Worm (Caenorhabditis elegans) whole organism, young adult: ENCODE data around the gene B0334.20.
A peak's percentile ranks its signal among the peaks of the same experiment; 100 is the strongest.

ENCODE experiments used
- F22D6.2 ChIP-seq: sonication (generic microtip); optimal IDR thresholded peaks from 2 replicates; lab custom pipeline; 2016; ENCODE audit warnings: mild to moderate bottlenecking, missing genetic modification characterization, missing compliant biosample characterization
- F23B12.7 ChIP-seq: sonication (generic microtip); optimal IDR thresholded peaks from 2 replicates; lab custom pipeline; 2017; ENCODE audit warnings: missing genetic modification characterization, mild to moderate bottlenecking, missing compliant biosample characterization, antibody characterized with exemption, moderate library complexity; ENCODE audit not compliant: insufficient read depth
- F49E8.2 ChIP-seq: sonication (generic microtip); optimal IDR thresholded peaks from 3 replicates; lab custom pipeline; 2017; ENCODE audit warnings: missing genetic modification characterization, mild to moderate bottlenecking, missing compliant biosample characterization, antibody characterized with exemption, moderate library complexity; ENCODE audit not compliant: insufficient read depth
- F57C9.4 ChIP-seq: sonication (generic microtip); optimal IDR thresholded peaks from 2 replicates; lab custom pipeline; 2017; ENCODE audit warnings: mild to moderate bottlenecking, missing genetic modification characterization, missing compliant biosample characterization
- K12H6.12 ChIP-seq: fragments of 200-800 bp; sonication (Bioruptor generic); optimal IDR thresholded peaks from 2 replicates; lab custom pipeline; 2018; ENCODE audit warnings: mild to moderate bottlenecking, missing genetic modification characterization, missing compliant biosample characterization
- Y53F4B.3 ChIP-seq: fragments of 200-800 bp; sonication (Bioruptor generic); IDR thresholded peaks from 2 replicates; pipeline ENCODE4 v1.3.6; 2022; ENCODE audit warnings: missing genetic modification reagents, missing genetic modification characterization, missing compliant biosample characterization
- Y53G8AR.9 ChIP-seq: fragments of 200-800 bp; sonication (Bioruptor generic); conservative IDR thresholded peaks from 2 replicates; pipeline ENCODE4 v1.3.6; 2022; ENCODE audit warnings: missing genetic modification reagents, missing genetic modification characterization, missing compliant biosample characterization
- Y67H2A.10 ChIP-seq: fragments of 200-800 bp; sonication (Bioruptor generic); conservative IDR thresholded peaks from 2 replicates; pipeline ENCODE4 v1.3.6; 2022; ENCODE audit warnings: missing genetic modification reagents, missing genetic modification characterization, missing compliant biosample characterization
- ZK185.1 ChIP-seq: sonication (generic microtip); optimal IDR thresholded peaks from 2 replicates; lab custom pipeline; 2016; ENCODE audit warnings: mild to moderate bottlenecking, missing genetic modification characterization, missing compliant biosample characterization; ENCODE audit not compliant: poor library complexity, severe bottlenecking
- akir-1 ChIP-seq: fragments of 200-800 bp; sonication (Bioruptor generic); optimal IDR thresholded peaks from 2 replicates; lab custom pipeline; 2018; ENCODE audit warnings: mild to moderate bottlenecking, missing genetic modification characterization, moderate library complexity, missing compliant biosample characterization
- attf-3 ChIP-seq: fragments of 200-800 bp; sonication (Bioruptor generic); conservative IDR thresholded peaks from 2 replicates; pipeline ENCODE4 v1.3.6; 2022; ENCODE audit warnings: missing genetic modification reagents, missing genetic modification characterization, missing compliant biosample characterization
- bed-2 ChIP-seq: fragments of 200-800 bp; sonication (Bioruptor generic); IDR thresholded peaks from 2 replicates; pipeline ENCODE4 v1.3.6; 2022; ENCODE audit warnings: missing genetic modification reagents, missing genetic modification characterization, missing compliant biosample characterization
- cebp-1 ChIP-seq, 2 experiments: fragments of 200-800 bp in 1 of 2; sonication (Bioruptor generic) in 1 of 2; sonication (generic microtip) in 1 of 2; IDR thresholded peaks in 1 of 2; optimal IDR thresholded peaks in 1 of 2; 2 replicates each; pipeline versions ENCODE4 v1.3.6 to Lab custom; 2017 to 2022; ENCODE audit warnings: missing compliant biosample characterization in 2 of 2, missing genetic modification characterization in 2 of 2, mild to moderate bottlenecking in 1 of 2, missing genetic modification reagents in 1 of 2, moderate library complexity in 1 of 2
- ceh-100 ChIP-seq: fragments of 200-800 bp; sonication (Bioruptor generic); IDR thresholded peaks from 2 replicates; pipeline ENCODE4 v1.3.6; 2022; ENCODE audit warnings: missing genetic modification reagents, missing genetic modification characterization, missing compliant biosample characterization
- ceh-58 ChIP-seq: fragments of 200-800 bp; sonication (Bioruptor generic); IDR thresholded peaks from 2 replicates; pipeline ENCODE4 v1.3.6; 2022; ENCODE audit warnings: missing genetic modification characterization, missing compliant biosample characterization
- dpff-1 ChIP-seq: sonication (generic microtip); optimal IDR thresholded peaks from 2 replicates; lab custom pipeline; 2017; ENCODE audit warnings: mild to moderate bottlenecking, missing genetic modification characterization, missing compliant biosample characterization
- egl-44 ChIP-seq: fragments of 200-800 bp; sonication (Bioruptor generic); IDR thresholded peaks from 2 replicates; pipeline ENCODE4 v1.3.6; 2022; ENCODE audit warnings: missing genetic modification reagents, missing genetic modification characterization, missing compliant biosample characterization
- egrh-3 ChIP-seq: fragments of 200-800 bp; sonication (Bioruptor generic); IDR thresholded peaks from 2 replicates; pipeline ENCODE4 v1.3.6; 2022; ENCODE audit warnings: missing genetic modification reagents, missing genetic modification characterization, missing compliant biosample characterization
- fkh-3 ChIP-seq: sonication (generic microtip); optimal IDR thresholded peaks from 2 replicates; lab custom pipeline; 2016; ENCODE audit warnings: mild to moderate bottlenecking, missing genetic modification characterization, missing compliant biosample characterization
- gei-17 ChIP-seq: fragments of 200-800 bp; sonication (Bioruptor generic); optimal IDR thresholded peaks from 2 replicates; lab custom pipeline; 2018; ENCODE audit warnings: mild to moderate bottlenecking, missing genetic modification characterization, missing compliant biosample characterization
- hmg-1.2 ChIP-seq: fragments of 200-800 bp; sonication (Bioruptor generic); IDR thresholded peaks from 2 replicates; pipeline ENCODE4 v1.3.6; 2022; ENCODE audit warnings: missing genetic modification reagents, missing genetic modification characterization, missing compliant biosample characterization
- hrde-1 ChIP-seq: sonication (generic microtip); optimal IDR thresholded peaks from 2 replicates; lab custom pipeline; 2016; ENCODE audit warnings: missing genetic modification characterization, mild to moderate bottlenecking, missing compliant biosample characterization, moderate library complexity, missing genotype, missing genetic modification reagents, borderline replicate concordance
- hsf-1 ChIP-seq: fragments of 200-800 bp; sonication (Bioruptor generic); IDR thresholded peaks from 2 replicates; pipeline ENCODE4 v1.3.6; 2022; ENCODE audit warnings: missing genetic modification reagents, missing genetic modification characterization, missing compliant biosample characterization
- let-607 ChIP-seq, 2 experiments: fragments of 200-800 bp in 1 of 2; sonication (Bioruptor generic) in 1 of 2; sonication (generic microtip) in 1 of 2; optimal IDR thresholded peaks; 2 replicates each; lab custom pipeline; 2016 to 2018; ENCODE audit warnings: mild to moderate bottlenecking in 2 of 2, missing compliant biosample characterization in 2 of 2, missing genetic modification characterization in 2 of 2, moderate library complexity in 2 of 2, missing genotype in 1 of 2
- lin-35 ChIP-seq, 3 experiments: fragments of 150-350 bp in 2 of 3; sonication (generic microtip) in 1 of 3; optimal IDR thresholded peaks; 2 replicates each; lab custom pipeline; 2014 to 2018; ENCODE audit warnings: missing biosample characterization in 3 of 3, missing genetic modification characterization in 3 of 3, missing genetic modification reagents in 3 of 3
- lsl-1 ChIP-seq: fragments of 200-800 bp; sonication (Bioruptor generic); optimal IDR thresholded peaks from 2 replicates; lab custom pipeline; 2018; ENCODE audit warnings: mild to moderate bottlenecking, missing genetic modification characterization, moderate library complexity, missing compliant biosample characterization
- lsy-27 ChIP-seq: sonication (generic microtip); optimal IDR thresholded peaks from 2 replicates; lab custom pipeline; 2017; ENCODE audit warnings: missing genetic modification characterization, mild to moderate bottlenecking, missing compliant biosample characterization, antibody characterized with exemption, missing genotype, borderline replicate concordance; ENCODE audit not compliant: insufficient read depth
- madf-10 ChIP-seq: sonication (generic microtip); optimal IDR thresholded peaks from 2 replicates; lab custom pipeline; 2016; ENCODE audit warnings: mild to moderate bottlenecking, missing genetic modification characterization, missing compliant biosample characterization
- madf-6 ChIP-seq: fragments of 200-800 bp; sonication (Bioruptor generic); IDR thresholded peaks from 2 replicates; pipeline ENCODE4 v1.3.6; 2022; ENCODE audit warnings: missing genetic modification reagents, missing genetic modification characterization, missing compliant biosample characterization
- nhr-179 ChIP-seq: sonication (generic microtip); optimal IDR thresholded peaks from 2 replicates; lab custom pipeline; 2016; ENCODE audit warnings: mild to moderate bottlenecking, missing genetic modification characterization, missing compliant biosample characterization
- nhr-90 ChIP-seq: sonication (generic microtip); optimal IDR thresholded peaks from 2 replicates; lab custom pipeline; 2016; ENCODE audit warnings: missing genotype, mild to moderate bottlenecking, missing genetic modification characterization, missing compliant biosample characterization
- snpc-4 ChIP-seq, 5 experiments: fragments of 150-350 bp in 1 of 5; sonication (generic microtip) in 4 of 5; optimal IDR thresholded peaks; 2 replicates each; lab custom pipeline; 2014 to 2018; ENCODE audit warnings: missing genetic modification characterization in 5 of 5, missing biosample characterization in 3 of 5, antibody characterized with exemption in 2 of 5, mild to moderate bottlenecking in 2 of 5, missing compliant biosample characterization in 2 of 5, missing genotype in 2 of 5, moderate library complexity in 2 of 5, missing genetic modification reagents in 1 of 5
- somi-1 ChIP-seq: fragments of 200-800 bp; sonication (Bioruptor generic); optimal IDR thresholded peaks from 2 replicates; lab custom pipeline; 2018; ENCODE audit warnings: mild to moderate bottlenecking, missing genetic modification characterization, missing compliant biosample characterization
- tlf-1 ChIP-seq: fragments of 200-800 bp; sonication (Bioruptor generic); optimal IDR thresholded peaks from 2 replicates; lab custom pipeline; 2018; ENCODE audit warnings: mild to moderate bottlenecking, missing genetic modification characterization, missing compliant biosample characterization
- zfh-2 ChIP-seq: fragments of 200-800 bp; sonication (Bioruptor generic); conservative IDR thresholded peaks from 2 replicates; pipeline ENCODE4 v1.3.6; 2022; ENCODE audit warnings: missing genetic modification reagents, missing genetic modification characterization, missing compliant biosample characterization
- ztf-25 ChIP-seq: fragments of 200-800 bp; sonication (Bioruptor generic); IDR thresholded peaks from 2 replicates; pipeline ENCODE4 v1.3.6; 2022; ENCODE audit warnings: missing genetic modification reagents, missing genetic modification characterization, missing compliant biosample characterization
- ztf-6 ChIP-seq: fragments of 200-800 bp; sonication (Bioruptor generic); IDR thresholded peaks from 2 replicates; pipeline ENCODE4 v1.3.6; 2022; ENCODE audit warnings: missing genetic modification reagents, missing genetic modification characterization, missing compliant biosample characterization

Gene B0334.20

DNA sequence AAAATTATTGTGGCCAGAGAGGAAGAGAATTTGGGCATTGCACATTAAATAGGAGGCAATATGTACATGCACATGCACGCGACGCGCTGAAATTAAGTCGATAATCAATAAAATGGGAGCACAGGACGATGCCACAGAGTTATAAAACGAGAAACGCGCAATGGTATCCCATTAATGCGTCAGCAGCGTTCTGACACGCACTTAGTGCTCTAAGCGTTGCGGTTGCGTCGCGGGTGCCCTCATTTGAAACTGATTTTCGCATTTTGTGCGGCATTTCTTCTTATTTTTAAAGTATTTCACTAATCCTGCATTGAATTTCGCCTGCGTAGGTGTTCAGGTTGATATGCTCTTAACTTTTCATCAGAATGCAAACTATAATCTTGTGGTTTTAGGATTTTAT is 47.2 kb downstream of the B0334.20 start, which contains the start of gene rsp-1 (continued):
- TF ChIP-seq madf-6 (GFP tag; lab: Robert Waterston, UW) (peak; percentile 84), Y53F4B.3 (GFP tag; lab: Robert Waterston, UW) (no peak), F22D6.2 (tag; lab: Kevin White, UChicago) (peak; percentile 27), nhr-90 (peak; percentile 23), hsf-1 (GFP tag; lab: Robert Waterston, UW) (peak; percentile 12; the same call in 1 of the 2 replicates), egl-44 (GFP tag; lab: Robert Waterston, UW) (0 out of 2 replicates have a peak, but pooled peaks have one; percentile 29), dpff-1 (tag; lab: Kevin White, UChicago) (no peak), Y67H2A.10 (GFP tag; lab: Robert Waterston, UW) (peak; percentile 81)

DNA sequence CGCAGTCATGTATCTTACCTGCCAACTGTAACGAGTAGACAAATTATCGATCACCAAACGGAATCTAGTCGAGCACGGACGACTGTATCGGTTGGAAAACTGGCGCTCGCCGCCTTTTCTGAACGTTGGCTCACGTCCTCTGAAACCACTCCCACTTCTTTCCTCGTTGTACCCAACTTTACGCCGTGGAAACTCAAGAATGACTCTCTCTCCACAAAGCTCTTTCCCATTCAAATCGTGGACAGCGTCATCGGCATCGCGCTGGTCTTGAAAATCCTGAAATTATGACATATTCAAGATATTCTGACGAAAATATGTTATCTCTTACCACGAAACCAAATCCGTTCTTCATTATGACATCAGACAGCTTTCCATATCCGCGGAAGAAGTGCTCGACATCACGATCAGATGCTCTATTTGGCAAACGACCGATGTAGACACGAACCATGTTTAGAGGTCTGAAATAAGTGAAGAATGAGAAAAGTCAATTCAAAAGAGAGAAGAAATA is 47.7 kb downstream of the B0334.20 start, which contains the start of gene rsp-2:
TSS of gene rsp-2 (minus strand) at position 458 of the 508 bp plus-strand sequence.
- TF ChIP-seq madf-10 (tag; lab: Kevin White, UChicago), result no peak
- TF ChIP-seq ZK185.1, result no peak
- no peak for TF ChIP-seq bed-2 (GFP tag; lab: Robert Waterston, UW)
- no peak for TF ChIP-seq ceh-58
- TF ChIP-seq F57C9.4 (tag; lab: Kevin White, UChicago), result no peak
- TF ChIP-seq attf-3 (GFP tag; lab: Robert Waterston, UW), result no peak
- TF ChIP-seq akir-1, result no peak
- no peak for TF ChIP-seq F23B12.7 (tag; lab: Kevin White, UChicago)
- TF ChIP-seq F49E8.2 (tag; lab: Kevin White, UChicago), result no peak
- no peak for TF ChIP-seq lsy-27 (tag; lab: Kevin White, UChicago)
- no peak for TF ChIP-seq snpc-4 (GFP tag; optimal IDR thresholded peaks at IDR 0.05; lab: Kevin White, UChicago)
- no peak for TF ChIP-seq snpc-4 (tag; optimal IDR thresholded peaks at IDR 0.05; lab: Kevin White, UChicago)
- no peak for TF ChIP-seq K12H6.12
- TF ChIP-seq gei-17 (GFP tag; lab: Kevin White, UChicago), result no peak
- no peak for TF ChIP-seq lsl-1 (GFP tag; lab: Kevin White, UChicago)
- TF ChIP-seq ztf-6 (GFP tag; lab: Robert Waterston, UW), result no peak
- TF ChIP-seq Y53G8AR.9 (GFP tag; lab: Robert Waterston, UW), result no peak
- no peak for TF ChIP-seq hmg-1.2 (GFP tag; lab: Robert Waterston, UW)
- TF ChIP-seq nhr-179 (tag; lab: Kevin White, UChicago), result no peak
- TF ChIP-seq ztf-25 (GFP tag; lab: Robert Waterston, UW), result no peak
- TF ChIP-seq, all 124 proteins: peak for 0

DNA sequence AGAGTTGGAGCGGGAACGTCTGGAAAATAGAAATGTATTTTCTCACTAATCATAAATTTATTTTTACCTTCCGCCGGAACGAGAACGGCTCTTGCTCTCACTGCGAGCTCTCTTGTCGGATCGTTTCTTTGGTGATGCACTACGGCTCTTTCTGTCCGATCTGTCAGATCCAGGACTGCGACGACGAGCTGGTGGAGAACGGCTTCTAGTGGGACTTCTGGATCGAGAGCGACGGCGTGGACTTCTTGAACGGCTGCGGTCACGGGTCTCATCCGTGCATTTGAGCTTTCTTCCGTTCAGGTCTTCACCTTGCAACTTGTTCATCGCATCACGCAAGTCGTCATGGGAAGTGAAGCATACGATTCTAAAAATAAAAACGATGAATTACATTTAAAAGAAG is 48.5 kb downstream of the B0334.20 start:
- TF ChIP-seq fkh-3 (tag; lab: Kevin White, UChicago) (peak; percentile 2), somi-1 (GFP tag; lab: Kevin White, UChicago) (no peak), zfh-2 (GFP tag; lab: Robert Waterston, UW) (peak; percentile 78), egrh-3 (GFP tag; lab: Robert Waterston, UW) (peak; percentile 28; the same call in 1 of the 2 replicates)

DNA sequence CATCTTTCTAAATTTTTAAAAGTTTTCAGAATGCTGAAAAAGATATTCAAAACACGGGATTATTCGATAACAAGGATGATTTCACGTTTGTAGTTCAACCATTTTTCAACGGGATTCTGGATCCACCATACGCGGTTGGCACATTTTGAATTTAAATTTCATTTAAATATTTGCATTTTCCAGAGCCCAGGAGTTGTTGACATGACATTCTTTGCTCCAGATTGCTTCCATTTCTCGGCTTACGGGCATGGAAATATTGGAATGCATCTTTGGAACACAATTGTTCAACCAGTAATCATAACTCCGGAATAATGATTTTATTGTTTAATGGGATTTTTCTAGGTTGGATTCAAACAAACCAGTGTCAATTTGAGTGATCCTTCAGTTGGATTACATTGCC is 49.4 kb downstream of the B0334.20 start:
- TF ChIP-seq ZK185.1 (no peak), hrde-1 (tag; lab: Kevin White, UChicago) (no peak), tlf-1 (no peak), lin-35 (GFP tag; optimal IDR thresholded peaks at IDR 0.05; lab: Kevin White, UChicago) (peak in 1 of 3 experiments; percentile 3), cebp-1 (GFP tag; IDR thresholded peaks at IDR 0.05; lab: Robert Waterston, UW) (no peak), cebp-1 (tag; optimal IDR thresholded peaks at IDR 0.05; lab: Kevin White, UChicago) (no peak), ceh-100 (GFP tag; lab: Robert Waterston, UW) (no peak), let-607 (tag; optimal IDR thresholded peaks at IDR 0.05; lab: Kevin White, UChicago) (no peak)
- TF ChIP-seq, all 124 proteins: peak for 1
